Fruit fly (Drosophila melanogaster): ENCODE measurements around the gene Srrm234.

The Srrm234 gene

dm6 chr3L:1668504-1668903 is 3.6 kb upstream of the Srrm234 start, which contains the start of gene RpL23A (continued):
- TF ChIP-seq dsx (GFP tag; optimal IDR thresholded peaks at IDR 0.05; ENCODE audit: poor library complexity, severe bottlenecking) (no peak), Eip75B (GFP tag; optimal IDR thresholded peaks at IDR 0.05) (peak; percentile 85), Ets96B (tag; optimal IDR thresholded peaks at IDR 0.05) (peak; percentile 39), CG6792 (GFP tag; optimal IDR thresholded peaks at IDR 0.05) (peak; percentile 73), CG11762 (GFP tag; optimal IDR thresholded peaks at IDR 0.05; ENCODE audit: insufficient read depth) (peak; percentile 57), lz (GFP tag; optimal IDR thresholded peaks at IDR 0.05) (peak; percentile 92), Smox (GFP tag; optimal IDR thresholded peaks at IDR 0.05) (peak; percentile 79), CG8319 (GFP tag; optimal IDR thresholded peaks at IDR 0.05) (peak; percentile 73), esn (GFP tag; optimal IDR thresholded peaks at IDR 0.05) (peak; percentile 91), pdm3 (GFP tag; optimal IDR thresholded peaks at IDR 0.05) (no peak), Hr39 (GFP tag; optimal IDR thresholded peaks at IDR 0.05) (peak; percentile 88), dac (GFP tag; optimal IDR thresholded peaks at IDR 0.05) (peak; percentile 62), Hr4 (GFP tag; optimal IDR thresholded peaks at IDR 0.05) (no peak), Lpt (GFP tag; optimal IDR thresholded peaks at IDR 0.05) (no peak), salr (GFP tag; optimal IDR thresholded peaks at IDR 0.05) (peak in 1 of 2 experiments; percentile 86), spab (GFP tag; optimal IDR thresholded peaks at IDR 0.05) (no peak), CG7368 (GFP tag; optimal IDR thresholded peaks at IDR 0.05) (peak; percentile 85), CG10669 (GFP tag; optimal IDR thresholded peaks at IDR 0.05) (no peak), OdsH (GFP tag; optimal IDR thresholded peaks at IDR 0.05) (peak; percentile 79), CG3919 (GFP tag; optimal IDR thresholded peaks at IDR 0.05) (no peak), Blimp-1 (GFP tag; optimal IDR thresholded peaks at IDR 0.05) (peak; percentile 84), CG11294 (GFP tag; IDR thresholded peaks at IDR 0.05) (peak; percentile 35; the same call in 1 of the 2 replicates), CG31627 (GFP tag; optimal IDR thresholded peaks at IDR 0.05) (peak; percentile 93), Ets21C (GFP tag; optimal IDR thresholded peaks at IDR 0.05) (peak; percentile 74), CG6276 (GFP tag; optimal IDR thresholded peaks at IDR 0.05) (no peak)

- no peak for TF ChIP-seq lz (GFP tag; optimal IDR thresholded peaks at IDR 0.05)
- TF ChIP-seq Ets96B (tag; optimal IDR thresholded peaks at IDR 0.05): no peak
- TF ChIP-seq fkh (GFP tag; optimal IDR thresholded peaks at IDR 0.05): no peak
- no peak for TF ChIP-seq Gug (GFP tag; IDR thresholded peaks at IDR 0.05)
- no peak for TF ChIP-seq CG34406 (GFP tag; optimal IDR thresholded peaks at IDR 0.05)
- no peak for TF ChIP-seq CG3919 (GFP tag; optimal IDR thresholded peaks at IDR 0.05)
- no peak for TF ChIP-seq Sox15 (GFP tag; optimal IDR thresholded peaks at IDR 0.05)
- TF ChIP-seq pdm3 (GFP tag; optimal IDR thresholded peaks at IDR 0.05): no peak
- no peak for TF ChIP-seq OdsH (GFP tag; optimal IDR thresholded peaks at IDR 0.05)
- no peak for TF ChIP-seq Eip78C (GFP tag)
- TF ChIP-seq Sox102F (GFP tag; optimal IDR thresholded peaks at IDR 0.05): no peak
- TF ChIP-seq CG6276 (GFP tag; optimal IDR thresholded peaks at IDR 0.05): no peak
These were observed 2.6 kb upstream of the Srrm234 start for dm6 chr3L:1667423-1667822.

- TF ChIP-seq CG10631 (GFP tag; optimal IDR thresholded peaks at IDR 0.05) (no peak), Eip93F (GFP tag; optimal IDR thresholded peaks at IDR 0.05) (no peak), svp (GFP tag) (no peak), CG1621 (tag; optimal IDR thresholded peaks at IDR 0.05) (no peak), Lpt (GFP tag; optimal IDR thresholded peaks at IDR 0.05) (no peak), salr (GFP tag; optimal IDR thresholded peaks at IDR 0.05) (no peak), eg (GFP tag; IDR thresholded peaks at IDR 0.05) (no peak), Eip78C (GFP tag) (no peak), Sox102F (GFP tag; optimal IDR thresholded peaks at IDR 0.05) (no peak), CG9139 (GFP tag; optimal IDR thresholded peaks at IDR 0.05) (no peak), CG6163 (GFP tag; IDR thresholded peaks at IDR 0.05) (no peak)
These were observed 680 bp upstream of the Srrm234 start for dm6 chr3L:1665544-1665943.
